Worm (Caenorhabditis elegans) whole organism, late embryonic: Measurements from ENCODE around the gene Y22D7AR.6.

Source experiments
- C38D4.7 ChIP-seq: fragments of 200-800 bp; sonication (Bioruptor generic); optimal IDR thresholded peaks from 2 replicates; lab custom pipeline; 2018; ENCODE audit warnings: mild to moderate bottlenecking, missing genetic modification characterization, moderate library complexity, missing compliant biosample characterization
- K02D7.2 ChIP-seq: sonication (generic microtip); optimal IDR thresholded peaks from 2 replicates; lab custom pipeline; 2017; ENCODE audit warnings: mild to moderate bottlenecking, missing genetic modification characterization, missing compliant biosample characterization
- T23F11.4 ChIP-seq: fragments of 200-800 bp; sonication (Bioruptor generic); optimal IDR thresholded peaks from 2 replicates; lab custom pipeline; 2018; ENCODE audit warnings: mild to moderate bottlenecking, missing genetic modification characterization, missing compliant biosample characterization
- ceh-14 ChIP-seq: sonication (generic microtip); optimal IDR thresholded peaks from 2 replicates; lab custom pipeline; 2016; ENCODE audit warnings: missing genotype, missing genetic modification characterization, missing compliant biosample characterization
- ceh-2 ChIP-seq: sonication (generic microtip); optimal IDR thresholded peaks from 2 replicates; lab custom pipeline; 2016; ENCODE audit warnings: missing genotype, missing genetic modification characterization, missing compliant biosample characterization
- ceh-34 ChIP-seq: sonication (generic microtip); optimal IDR thresholded peaks from 2 replicates; lab custom pipeline; 2016; ENCODE audit warnings: mild to moderate bottlenecking, missing genetic modification characterization, missing compliant biosample characterization
- ceh-45 ChIP-seq: fragments of 200-800 bp; sonication (Bioruptor generic); IDR thresholded peaks from 2 replicates; pipeline ENCODE4 v1.3.6; 2022; ENCODE audit warnings: missing genetic modification reagents, missing genetic modification characterization, missing compliant biosample characterization
- ceh-48 ChIP-seq: sonication (generic microtip); optimal IDR thresholded peaks from 2 replicates; lab custom pipeline; 2016; ENCODE audit warnings: missing genetic modification characterization, inconsistent platforms, missing compliant biosample characterization
- ceh-6 ChIP-seq: fragments of 200-800 bp; sonication (Bioruptor generic); optimal IDR thresholded peaks from 2 replicates; lab custom pipeline; 2018; ENCODE audit warnings: mild to moderate bottlenecking, missing genetic modification characterization, missing compliant biosample characterization
- che-1 ChIP-seq: sonication (generic microtip); optimal IDR thresholded peaks from 2 replicates; lab custom pipeline; 2016; ENCODE audit warnings: mild to moderate bottlenecking, missing genetic modification characterization, missing compliant biosample characterization
- dmd-4 ChIP-seq: sonication (generic microtip); optimal IDR thresholded peaks from 2 replicates; lab custom pipeline; 2016; ENCODE audit warnings: borderline replicate concordance, missing genetic modification characterization, missing compliant biosample characterization
- dve-1 ChIP-seq: sonication (generic microtip); optimal IDR thresholded peaks from 2 replicates; lab custom pipeline; 2017; ENCODE audit warnings: antibody characterized with exemption, mild to moderate bottlenecking, missing genetic modification characterization, missing compliant biosample characterization
- elt-2 ChIP-seq: sonication (generic microtip); optimal IDR thresholded peaks from 2 replicates; lab custom pipeline; 2016; ENCODE audit warnings: missing genetic modification reagents, missing genetic modification characterization, missing compliant biosample characterization
- elt-4 ChIP-seq: sonication (generic microtip); optimal IDR thresholded peaks from 2 replicates; lab custom pipeline; 2016; ENCODE audit warnings: missing genetic modification characterization, missing compliant biosample characterization
- ets-4 ChIP-seq: sonication (generic microtip); optimal IDR thresholded peaks from 2 replicates; lab custom pipeline; 2016; ENCODE audit warnings: missing genetic modification characterization, missing compliant biosample characterization
- fax-1 ChIP-seq: sonication (generic microtip); optimal IDR thresholded peaks from 2 replicates; lab custom pipeline; 2016; ENCODE audit warnings: missing genotype, missing genetic modification characterization, missing compliant biosample characterization
- fkh-10 ChIP-seq: fragments of 150-350 bp; optimal IDR thresholded peaks from 2 replicates; lab custom pipeline; 2014; ENCODE audit warnings: missing biosample characterization, missing genetic modification reagents, missing genetic modification characterization
- gmeb-2 ChIP-seq: sonication (generic microtip); optimal IDR thresholded peaks from 2 replicates; lab custom pipeline; 2016; ENCODE audit warnings: missing genetic modification characterization, inconsistent platforms, missing compliant biosample characterization
- hlh-13 ChIP-seq: fragments of 200-800 bp; sonication (Bioruptor generic); optimal IDR thresholded peaks from 2 replicates; lab custom pipeline; 2018; ENCODE audit warnings: mild to moderate bottlenecking, missing genetic modification characterization, missing compliant biosample characterization
- hlh-15 ChIP-seq: sonication (generic microtip); optimal IDR thresholded peaks from 2 replicates; lab custom pipeline; 2016; ENCODE audit warnings: missing genetic modification characterization, missing compliant biosample characterization
- hlh-6 ChIP-seq: sonication (generic microtip); optimal IDR thresholded peaks from 2 replicates; lab custom pipeline; 2016; ENCODE audit warnings: missing genotype, missing genetic modification characterization, missing compliant biosample characterization
- lim-6 ChIP-seq: sonication (generic microtip); optimal IDR thresholded peaks from 2 replicates; lab custom pipeline; 2016; ENCODE audit warnings: missing genetic modification characterization, missing compliant biosample characterization
- lin-11 ChIP-seq: fragments of 200-800 bp; sonication (Bioruptor generic); optimal IDR thresholded peaks from 2 replicates; lab custom pipeline; 2018; ENCODE audit warnings: mild to moderate bottlenecking, missing genetic modification characterization, missing compliant biosample characterization
- madf-2 ChIP-seq: sonication (generic microtip); optimal IDR thresholded peaks from 2 replicates; lab custom pipeline; 2017; ENCODE audit warnings: missing genetic modification characterization, missing compliant biosample characterization
- nhr-11 ChIP-seq: fragments of 150-350 bp; optimal IDR thresholded peaks from 2 replicates; lab custom pipeline; 2014; ENCODE audit warnings: missing biosample characterization, missing genetic modification characterization
- nhr-232 ChIP-seq: sonication (generic microtip); optimal IDR thresholded peaks from 2 replicates; lab custom pipeline; 2016; ENCODE audit warnings: missing genetic modification characterization, missing compliant biosample characterization
- pag-3 ChIP-seq: sonication (generic microtip); optimal IDR thresholded peaks from 2 replicates; lab custom pipeline; 2016; ENCODE audit warnings: missing compliant biosample characterization, missing genetic modification characterization, borderline replicate concordance
- pha-2 ChIP-seq: sonication (generic microtip); optimal IDR thresholded peaks from 2 replicates; lab custom pipeline; 2017; ENCODE audit warnings: mild to moderate bottlenecking, missing genetic modification characterization, missing compliant biosample characterization
- pha-4 ChIP-seq: fragments of 150-350 bp; optimal IDR thresholded peaks from 2 replicates; lab custom pipeline; 2018; ENCODE audit warnings: missing biosample characterization, missing genetic modification reagents, missing genetic modification characterization
- pqm-1 ChIP-seq: sonication (generic microtip); optimal IDR thresholded peaks from 2 replicates; lab custom pipeline; 2016; ENCODE audit warnings: missing genetic modification characterization, missing compliant biosample characterization
- pros-1 ChIP-seq: fragments of 150-350 bp; optimal IDR thresholded peaks from 2 replicates; lab custom pipeline; 2014; ENCODE audit warnings: missing biosample characterization, missing genetic modification reagents, missing genetic modification characterization
- ref-2 ChIP-seq: sonication (generic microtip); optimal IDR thresholded peaks from 2 replicates; lab custom pipeline; 2016; ENCODE audit warnings: missing genetic modification characterization, missing compliant biosample characterization
- rnt-1 ChIP-seq: sonication (generic microtip); optimal IDR thresholded peaks from 2 replicates; lab custom pipeline; 2016; ENCODE audit warnings: missing genetic modification characterization, missing compliant biosample characterization
- sox-2 ChIP-seq: fragments of 200-800 bp; sonication (Bioruptor generic); IDR thresholded peaks from 2 replicates; pipeline ENCODE4 v1.3.6; 2022; ENCODE audit warnings: missing genetic modification reagents, missing genetic modification characterization, missing compliant biosample characterization
- syd-9 ChIP-seq: sonication (generic microtip); optimal IDR thresholded peaks from 2 replicates; lab custom pipeline; 2016; ENCODE audit warnings: mild to moderate bottlenecking, missing genetic modification characterization, moderate library complexity, missing compliant biosample characterization
- tbx-2 ChIP-seq: sonication (generic microtip); optimal IDR thresholded peaks from 2 replicates; lab custom pipeline; 2016; ENCODE audit warnings: missing genetic modification characterization, missing compliant biosample characterization
- unc-42 ChIP-seq: sonication (generic microtip); optimal IDR thresholded peaks from 2 replicates; lab custom pipeline; 2016; ENCODE audit warnings: missing genotype, missing genetic modification characterization, missing compliant biosample characterization
- unc-86 ChIP-seq: sonication (generic microtip); optimal IDR thresholded peaks from 2 replicates; lab custom pipeline; 2016; ENCODE audit warnings: missing genetic modification characterization, missing compliant biosample characterization
- zip-5 ChIP-seq: sonication (generic microtip); optimal IDR thresholded peaks from 2 replicates; lab custom pipeline; 2016; ENCODE audit warnings: missing genetic modification characterization, missing compliant biosample characterization
- ztf-16 ChIP-seq: sonication (generic microtip); optimal IDR thresholded peaks from 2 replicates; lab custom pipeline; 2017; ENCODE audit warnings: missing genetic modification characterization, missing compliant biosample characterization

Gene Y22D7AR.6

ce11 chrIII:1665373-1665772 lies 11.1 kb downstream of the Y22D7AR.6 start:
- TF ChIP-seq ets-4 (tag; lab: Kevin White, UChicago) (no peak), rnt-1 (tag; lab: Kevin White, UChicago) (no peak), lin-11 (tag; lab: Kevin White, UChicago) (no peak), tbx-2 (no peak), pha-4 (tag; lab: Kevin White, UChicago) (no peak), ztf-16 (tag; lab: Kevin White, UChicago) (no peak), T23F11.4 (no peak), nhr-232 (tag; lab: Kevin White, UChicago) (no peak), ceh-6 (no peak), elt-2 (tag; lab: Kevin White, UChicago) (no peak), sox-2 (GFP tag; lab: Robert Waterston, UW) (no peak), K02D7.2 (tag; lab: Kevin White, UChicago) (no peak), ceh-2 (no peak), hlh-15 (no peak), fkh-10 (GFP tag; lab: Kevin White, UChicago) (no peak), che-1 (tag; lab: Kevin White, UChicago) (no peak), pros-1 (tag; lab: Kevin White, UChicago) (no peak)

DNA sequence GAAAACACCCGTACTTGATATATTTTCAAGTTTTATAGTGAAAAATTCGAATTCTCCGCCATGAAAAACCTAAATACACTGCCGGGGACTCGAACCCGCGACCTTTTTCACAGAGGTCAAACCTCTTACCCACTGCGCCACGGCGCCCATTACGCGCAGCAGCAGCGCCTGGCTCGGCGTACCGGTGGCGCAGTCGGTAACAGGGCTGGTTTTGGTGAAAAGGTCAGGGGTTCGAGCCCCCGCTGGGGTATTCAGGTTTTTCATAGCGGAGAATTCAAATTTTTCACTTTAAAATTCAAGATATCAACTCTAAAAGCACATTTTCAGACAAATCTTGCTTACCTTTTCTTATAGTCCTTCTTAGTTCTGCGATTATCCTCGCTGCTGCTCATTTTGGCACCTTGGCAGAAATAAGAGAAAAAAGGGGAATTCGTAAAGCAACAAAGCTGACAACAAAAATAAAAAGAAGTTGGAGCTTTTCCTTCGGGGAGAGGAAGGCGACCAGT lies 11.7 kb downstream of the Y22D7AR.6 start, which contains the start of gene Y22D7AL.16:
Gene Y22D7AL.16 (minus strand): TSS at position 456 of the 506 bp plus-strand sequence.
- 0 out of 2 replicates have a peak, but pooled peaks have one; percentile 42 for TF ChIP-seq ceh-45 (GFP tag; lab: Robert Waterston, UW)
- TF ChIP-seq ceh-34 (tag; lab: Kevin White, UChicago): no peak

DNA sequence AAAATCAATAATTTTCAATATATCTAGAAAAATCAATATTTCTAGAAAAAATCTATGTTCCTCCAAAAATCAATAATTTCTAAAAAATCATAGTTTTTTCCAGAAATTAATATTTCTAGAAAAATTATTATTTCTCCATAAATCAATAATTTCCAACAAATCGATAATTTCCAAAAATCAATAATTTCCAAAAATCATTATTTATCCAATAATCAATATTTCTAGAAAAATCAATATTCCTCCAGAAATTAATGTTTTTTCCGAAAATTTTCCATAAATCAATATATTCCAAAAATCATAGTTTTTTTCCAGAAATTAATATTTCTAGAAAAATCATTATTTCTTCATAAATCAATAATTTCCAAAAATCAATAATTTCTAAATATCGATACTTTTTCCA lies 13.5 kb downstream of the Y22D7AR.6 start:
- no peak for TF ChIP-seq ceh-48 (tag; lab: Kevin White, UChicago)
- TF ChIP-seq madf-2 (tag; lab: Kevin White, UChicago): no peak
- no peak for TF ChIP-seq hlh-13 (GFP tag; lab: Kevin White, UChicago)
- no peak for TF ChIP-seq hlh-6
- TF ChIP-seq fax-1: no peak
- TF ChIP-seq elt-4: no peak

ce11 chrIII:1662405-1662804 lies 14.1 kb downstream of the Y22D7AR.6 start:
- TF ChIP-seq madf-2 (tag; lab: Kevin White, UChicago) (no peak), pha-4 (tag; lab: Kevin White, UChicago) (no peak), nhr-11 (tag; lab: Kevin White, UChicago) (no peak), gmeb-2 (tag; lab: Kevin White, UChicago) (no peak), lin-11 (tag; lab: Kevin White, UChicago) (no peak), pha-2 (tag; lab: Kevin White, UChicago) (no peak), dve-1 (tag; lab: Kevin White, UChicago) (no peak), ceh-2 (no peak), ceh-45 (GFP tag; lab: Robert Waterston, UW) (no peak), dmd-4 (tag; lab: Kevin White, UChicago) (no peak), C38D4.7 (GFP tag; lab: Kevin White, UChicago) (no peak), unc-42 (tag; lab: Kevin White, UChicago) (no peak), pros-1 (tag; lab: Kevin White, UChicago) (no peak), hlh-13 (GFP tag; lab: Kevin White, UChicago) (no peak), unc-86 (no peak), ceh-14 (no peak), lim-6 (tag; lab: Kevin White, UChicago) (no peak)

DNA sequence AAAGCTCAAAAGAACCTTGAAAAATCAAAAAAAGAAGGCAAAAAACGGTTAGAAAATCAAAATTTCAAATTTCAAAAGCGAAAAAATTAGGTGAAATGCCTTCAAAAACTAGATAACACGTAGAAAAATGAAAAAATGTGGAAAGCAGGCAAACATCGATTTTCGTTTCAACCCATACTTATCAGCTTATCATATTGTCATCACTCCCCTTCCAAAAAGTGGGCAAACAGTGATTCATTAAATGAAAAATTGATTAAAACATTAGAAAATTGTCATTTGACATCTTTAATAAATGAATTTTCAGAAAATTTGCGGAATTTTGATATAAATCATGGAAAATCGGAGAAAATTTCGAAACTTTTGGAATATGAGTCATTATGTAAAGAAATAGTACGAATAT lies 15.5 kb downstream of the Y22D7AR.6 start:
- TF ChIP-seq gmeb-2 (tag; lab: Kevin White, UChicago): no peak
- no peak for TF ChIP-seq tbx-2
- TF ChIP-seq zip-5 (tag; lab: Kevin White, UChicago): no peak
- TF ChIP-seq ref-2 (tag; lab: Kevin White, UChicago): no peak
- no peak for TF ChIP-seq pha-2 (tag; lab: Kevin White, UChicago)
- TF ChIP-seq pqm-1 (tag; lab: Kevin White, UChicago): no peak
- TF ChIP-seq sox-2 (GFP tag; lab: Robert Waterston, UW): no peak
- TF ChIP-seq syd-9 (tag; lab: Kevin White, UChicago): no peak
- TF ChIP-seq pag-3 (tag; lab: Kevin White, UChicago): no peak
